Worm (Caenorhabditis elegans): ENCODE data around the gene fbxb-18.

- TF ChIP-seq nhr-237 (tag; optimal IDR thresholded peaks at IDR 0.05): no peak
- TF ChIP-seq mdl-1 (tag; optimal IDR thresholded peaks at IDR 0.05): no peak
- TF ChIP-seq ama-1 (optimal IDR thresholded peaks at IDR 0.05): no peak
- TF ChIP-seq tbx-2 (tag; optimal IDR thresholded peaks at IDR 0.05): no peak
- TF ChIP-seq fos-1 (tag; optimal IDR thresholded peaks at IDR 0.05): no peak
- TF ChIP-seq nhr-85 (tag): no peak
- TF ChIP-seq ztf-11 (tag; optimal IDR thresholded peaks at IDR 0.05): no peak
- TF ChIP-seq lsy-2 (tag; optimal IDR thresholded peaks at IDR 0.05): no peak
- TF ChIP-seq unc-62 (GFP tag; optimal IDR thresholded peaks at IDR 0.05): no peak
- TF ChIP-seq fkh-8 (tag; optimal IDR thresholded peaks at IDR 0.05): no peak
- no peak for TF ChIP-seq nhr-76 (tag; optimal IDR thresholded peaks at IDR 0.05)
- TF ChIP-seq tlp-1 (tag; optimal IDR thresholded peaks at IDR 0.05): no peak
Observed at ce11 chrII:1714772-1715353, 26.1 kb upstream of the fbxb-18 start, which contains the start of gene btb-6.
